Fruit fly (Drosophila melanogaster) whole organism, embryonic: ENCODE measurements around the gene corto.

Experiments
- Bgb ChIP-seq: fragments of 200-800 bp; sonication (Bioruptor generic); IDR thresholded peaks from 2 replicates; pipeline ENCODE4 v1.3.6; 2022; ENCODE audit warnings: missing biosample characterization, missing genetic modification characterization; ENCODE audit not compliant: partially characterized antibody
- CG10366 ChIP-seq: fragments of 200-800 bp; sonication (Bioruptor generic); IDR thresholded peaks from 2 replicates; pipeline ENCODE4 v1.3.6; 2022; ENCODE audit warnings: missing biosample characterization, missing genetic modification characterization
- CG10654 ChIP-seq: fragments of 200-800 bp; sonication (Bioruptor generic); optimal IDR thresholded peaks from 2 replicates; lab custom pipeline; 2016; ENCODE audit warnings: missing biosample characterization, missing genetic modification characterization
- CG11456 ChIP-seq: fragments of 200-800 bp; sonication (Bioruptor generic); IDR thresholded peaks from 3 replicates; pipeline ENCODE4 v1.3.6; 2022; ENCODE audit warnings: missing biosample characterization, missing genetic modification characterization
- CG13775 ChIP-seq: fragments of 200-800 bp; sonication (Bioruptor generic); optimal IDR thresholded peaks from 3 replicates; lab custom pipeline; 2017; ENCODE audit warnings: missing biosample characterization, mild to moderate bottlenecking, missing genetic modification characterization
- CG14050 ChIP-seq: fragments of 200-800 bp; sonication (Bioruptor generic); IDR thresholded peaks from 3 replicates; pipeline ENCODE4 v1.3.6; 2022; ENCODE audit warnings: missing biosample characterization, missing genetic modification characterization
- CG14441 ChIP-seq: fragments of 200-800 bp; sonication (Bioruptor generic); IDR thresholded peaks from 2 replicates; pipeline ENCODE4 v1.3.6; 2022; ENCODE audit warnings: missing biosample characterization, missing genetic modification characterization
- CG14710 ChIP-seq: fragments of 200-800 bp; sonication (Bioruptor generic); optimal IDR thresholded peaks from 3 replicates; lab custom pipeline; 2019; ENCODE audit warnings: missing biosample characterization, mild to moderate bottlenecking, missing genetic modification characterization, moderate library complexity
- CG15696 ChIP-seq: fragments of 200-800 bp; sonication (Bioruptor generic); optimal IDR thresholded peaks from 2 replicates; lab custom pipeline; 2019; ENCODE audit warnings: missing biosample characterization, mild to moderate bottlenecking, missing genetic modification characterization, moderate library complexity
- CG1603 ChIP-seq: fragments of 200-800 bp; sonication (Bioruptor generic); optimal IDR thresholded peaks from 2 replicates; lab custom pipeline; 2019; ENCODE audit warnings: missing biosample characterization, mild to moderate bottlenecking, missing genetic modification characterization, moderate library complexity
- CG17568 ChIP-seq: fragments of 200-800 bp; sonication (Bioruptor generic); optimal IDR thresholded peaks from 2 replicates; lab custom pipeline; 2018; ENCODE audit warnings: missing biosample characterization, mild to moderate bottlenecking, missing genetic modification characterization, moderate library complexity
- CG18476 ChIP-seq: fragments of 200-800 bp; sonication (Bioruptor generic); optimal IDR thresholded peaks from 2 replicates; lab custom pipeline; 2016; ENCODE audit warnings: missing biosample characterization, mild to moderate bottlenecking, missing genetic modification characterization
- CG2120 ChIP-seq: fragments of 200-800 bp; sonication (Bioruptor generic); optimal IDR thresholded peaks from 3 replicates; lab custom pipeline; 2016; ENCODE audit warnings: missing biosample characterization, missing genetic modification characterization
- CG30431 ChIP-seq: fragments of 200-800 bp; sonication (Bioruptor generic); optimal IDR thresholded peaks from 2 replicates; lab custom pipeline; 2017; ENCODE audit warnings: missing biosample characterization, missing genetic modification characterization
- CG31365 ChIP-seq: fragments of 200-800 bp; sonication (Bioruptor generic); optimal IDR thresholded peaks from 2 replicates; lab custom pipeline; 2018; ENCODE audit warnings: missing biosample characterization, mild to moderate bottlenecking, missing genetic modification characterization
- CG3726 ChIP-seq: fragments of 200-800 bp; sonication (Bioruptor generic); IDR thresholded peaks from 3 replicates; pipeline ENCODE4, ENCODE4 v1.3.6; 2022; ENCODE audit warnings: missing biosample characterization, missing genetic modification characterization
- CG5245 ChIP-seq: fragments of 200-800 bp; sonication (Bioruptor generic); optimal IDR thresholded peaks from 3 replicates; lab custom pipeline; 2016; ENCODE audit warnings: missing biosample characterization, missing genetic modification characterization
- CG8388 ChIP-seq: fragments of 200-800 bp; sonication (Bioruptor generic); optimal IDR thresholded peaks from 2 replicates; lab custom pipeline; 2019; ENCODE audit warnings: missing biosample characterization, mild to moderate bottlenecking, missing genetic modification characterization, moderate library complexity
- CG8765 ChIP-seq: fragments of 200-800 bp; sonication (Bioruptor generic); IDR thresholded peaks from 2 replicates; pipeline ENCODE4 v1.3.6; 2022; ENCODE audit warnings: missing biosample characterization, missing genetic modification characterization
- Dad ChIP-seq: fragments of 200-800 bp; sonication (Bioruptor generic); optimal IDR thresholded peaks from 3 replicates; lab custom pipeline; 2016; ENCODE audit warnings: missing biosample characterization, missing genetic modification characterization
- Elba2 ChIP-seq: fragments of 200-800 bp; sonication (Bioruptor generic); optimal IDR thresholded peaks from 3 replicates; lab custom pipeline; 2016; ENCODE audit warnings: missing biosample characterization, missing genetic modification characterization
- GATAe ChIP-seq: fragments of 200-800 bp; sonication (Bioruptor generic); conservative IDR thresholded peaks from 2 replicates; pipeline ENCODE4 v1.3.6; 2022; ENCODE audit warnings: missing biosample characterization, missing genetic modification characterization
- H2.0 ChIP-seq: fragments of 200-800 bp; sonication (Bioruptor generic); IDR thresholded peaks from 2 replicates; pipeline ENCODE4 v1.3.6; 2022; ENCODE audit warnings: missing biosample characterization, missing genetic modification characterization
- Hmx ChIP-seq: fragments of 200-800 bp; sonication (Bioruptor generic); optimal IDR thresholded peaks from 2 replicates; lab custom pipeline; 2016; ENCODE audit warnings: missing biosample characterization, missing genetic modification characterization
- MESR4 ChIP-seq: fragments of 200-800 bp; sonication (Bioruptor generic); optimal IDR thresholded peaks from 2 replicates; lab custom pipeline; 2018; ENCODE audit warnings: missing biosample characterization, mild to moderate bottlenecking, missing genetic modification characterization, moderate library complexity
- Max ChIP-seq: fragments of 200-800 bp; sonication (Bioruptor generic); optimal IDR thresholded peaks from 2 replicates; lab custom pipeline; 2016; ENCODE audit warnings: missing biosample characterization, mild to moderate bottlenecking, missing genetic modification characterization
- Meics ChIP-seq: fragments of 200-800 bp; sonication (Bioruptor generic); optimal IDR thresholded peaks from 2 replicates; lab custom pipeline; 2017; ENCODE audit warnings: missing biosample characterization, mild to moderate bottlenecking, missing genetic modification characterization
- NFAT ChIP-seq: fragments of 200-800 bp; sonication (Bioruptor generic); IDR thresholded peaks from 2 replicates; pipeline ENCODE4 v1.3.6; 2022; ENCODE audit warnings: missing biosample characterization, missing genetic modification characterization
- NfI ChIP-seq: fragments of 200-800 bp; sonication (Bioruptor generic); optimal IDR thresholded peaks from 3 replicates; lab custom pipeline; 2018; ENCODE audit warnings: missing biosample characterization, mild to moderate bottlenecking, missing genetic modification characterization, moderate library complexity
- Oli ChIP-seq: fragments of 200-800 bp; sonication (Bioruptor generic); optimal IDR thresholded peaks from 2 replicates; lab custom pipeline; 2018; ENCODE audit warnings: missing biosample characterization, mild to moderate bottlenecking, missing genetic modification characterization, moderate library complexity
- Sox102F ChIP-seq: fragments of 200-800 bp; sonication (Bioruptor generic); optimal IDR thresholded peaks from 2 replicates; lab custom pipeline; 2018; ENCODE audit warnings: missing biosample characterization, mild to moderate bottlenecking, missing genetic modification characterization, moderate library complexity
- Sry-β ChIP-seq: fragments of 200-800 bp; sonication (Bioruptor generic); optimal IDR thresholded peaks from 2 replicates; lab custom pipeline; 2018; ENCODE audit warnings: missing biosample characterization, mild to moderate bottlenecking, missing genetic modification characterization, moderate library complexity
- Sry-δ ChIP-seq: fragments of 200-800 bp; sonication (Bioruptor generic); optimal IDR thresholded peaks from 2 replicates; lab custom pipeline; 2016; ENCODE audit warnings: missing biosample characterization, missing genetic modification characterization
- Trl ChIP-seq, 3 experiments: fragments of >200 bp in 2 of 3; fragments of 200-800 bp in 1 of 3; sonication (Bioruptor generic) in 1 of 3; optimal IDR thresholded peaks; 2 replicates in 1 of 3; 3 replicates in 2 of 3; lab custom pipeline; 2016 to 2017; ENCODE audit warnings: missing biosample characterization in 1 of 3, missing genetic modification characterization in 1 of 3
- ato ChIP-seq: fragments of 200-800 bp; sonication (Bioruptor generic); IDR thresholded peaks from 2 replicates; pipeline ENCODE4 v1.3.6; 2022; ENCODE audit warnings: missing biosample characterization, missing genetic modification characterization; ENCODE audit not compliant: partially characterized antibody
- fru ChIP-seq: fragments of >200 bp; optimal IDR thresholded peaks from 2 replicates; lab custom pipeline; 2017
- gcm2 ChIP-seq: fragments of 200-800 bp; sonication (Bioruptor generic); optimal IDR thresholded peaks from 2 replicates; lab custom pipeline; 2016; ENCODE audit warnings: missing biosample characterization, missing genetic modification characterization
- gfzf ChIP-seq: fragments of 200-800 bp; sonication (Bioruptor generic); optimal IDR thresholded peaks from 2 replicates; lab custom pipeline; 2016; ENCODE audit warnings: missing biosample characterization, mild to moderate bottlenecking, missing genetic modification characterization, moderate library complexity
- grn ChIP-seq: fragments of 200-800 bp; sonication (Bioruptor generic); optimal IDR thresholded peaks from 3 replicates; lab custom pipeline; 2017; ENCODE audit warnings: missing biosample characterization, missing genetic modification characterization
- ind ChIP-seq: fragments of 200-800 bp; sonication (Bioruptor generic); optimal IDR thresholded peaks from 3 replicates; lab custom pipeline; 2016; ENCODE audit warnings: missing biosample characterization, missing genetic modification characterization
- kah ChIP-seq: fragments of 200-800 bp; sonication (Bioruptor generic); optimal IDR thresholded peaks from 2 replicates; lab custom pipeline; 2018; ENCODE audit warnings: missing biosample characterization, mild to moderate bottlenecking, missing genetic modification characterization
- maf-S ChIP-seq: fragments of 200-800 bp; sonication (Bioruptor generic); optimal IDR thresholded peaks from 2 replicates; lab custom pipeline; 2016; ENCODE audit warnings: missing biosample characterization, missing genetic modification characterization
- mld ChIP-seq: fragments of 200-800 bp; sonication (Bioruptor generic); IDR thresholded peaks from 3 replicates; pipeline ENCODE4 v1.3.6; 2022; ENCODE audit warnings: missing biosample characterization, missing genetic modification characterization; ENCODE audit not compliant: partially characterized antibody
- pan ChIP-seq, 4 experiments: fragments of >200 bp in 3 of 4; fragments of 200-800 bp in 1 of 4; sonication (Bioruptor generic) in 1 of 4; optimal IDR thresholded peaks in 3 of 4; IDR thresholded peaks in 1 of 4; 2 replicates each; pipeline versions ENCODE4 v1.3.6 to Lab custom; 2017 to 2022; ENCODE audit warnings: missing biosample characterization in 2 of 4, missing genetic modification characterization in 2 of 4, mixed read lengths in 1 of 4
- pho ChIP-seq: fragments of 200-800 bp; sonication (Bioruptor generic); optimal IDR thresholded peaks from 2 replicates; lab custom pipeline; 2016; ENCODE audit warnings: missing biosample characterization, missing genetic modification characterization
- salm ChIP-seq: fragments of 200-800 bp; sonication (Bioruptor generic); optimal IDR thresholded peaks from 2 replicates; lab custom pipeline; 2018; ENCODE audit warnings: missing biosample characterization, mild to moderate bottlenecking, missing genetic modification characterization
- sens ChIP-seq: fragments of 200-800 bp; sonication (Bioruptor generic); peaks from one replicate; lab custom pipeline; 2016; ENCODE audit warnings: missing biosample characterization, missing genetic modification characterization
- trem ChIP-seq: fragments of 200-800 bp; optimal IDR thresholded peaks from 3 replicates; lab custom pipeline; 2019; ENCODE audit warnings: missing biosample characterization, mild to moderate bottlenecking, missing genetic modification characterization, moderate library complexity
- wor ChIP-seq: fragments of 200-800 bp; sonication (Bioruptor generic); IDR thresholded peaks from 2 replicates; pipeline ENCODE4 v1.3.6; 2022; ENCODE audit warnings: missing biosample characterization, missing genetic modification characterization

The corto gene

DNA sequence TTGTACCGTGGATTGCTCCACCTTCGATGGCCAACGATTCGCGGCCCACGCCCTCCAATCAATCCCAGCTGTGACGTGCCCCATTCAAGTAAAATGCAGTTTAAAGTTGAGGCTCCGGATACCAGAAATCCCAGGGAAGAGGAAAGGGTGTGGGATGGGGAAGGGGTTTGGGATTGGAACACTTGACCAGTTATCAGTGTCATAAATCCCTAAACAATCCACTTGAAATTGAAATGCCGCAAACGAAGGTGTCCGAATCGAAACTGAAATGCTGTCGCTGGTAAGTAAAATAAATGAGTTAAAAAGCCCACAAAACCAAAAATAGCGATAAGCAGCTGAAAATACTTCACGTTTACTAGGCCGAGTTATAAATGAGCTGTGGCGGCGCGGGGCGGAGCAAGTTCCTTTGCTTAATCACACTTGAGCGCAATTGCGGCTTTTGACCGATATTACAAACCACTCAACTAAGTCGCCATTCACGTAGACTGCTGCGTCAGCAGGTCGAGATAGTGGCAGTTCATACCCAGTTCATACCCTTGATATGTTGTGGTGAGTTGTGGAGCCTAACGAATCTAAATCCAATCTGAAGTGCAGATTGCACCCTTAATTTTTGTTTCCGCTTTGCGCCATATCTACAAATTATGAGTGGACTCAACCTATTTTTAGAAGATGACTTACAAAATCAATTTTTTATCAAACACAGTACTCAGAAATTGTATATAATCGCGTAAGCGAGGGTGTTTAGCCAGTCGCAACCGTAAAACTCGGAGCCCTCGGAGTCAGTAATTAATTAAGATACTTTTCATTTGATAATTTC, 22.1 kb downstream of the corto start (continued):
- TF ChIP-seq pho (GFP tag; lab: Kevin White, UChicago): peak; percentile 8
- TF ChIP-seq ind (GFP tag; lab: Kevin White, UChicago): peak; percentile 44
- TF ChIP-seq CG11456 (GFP tag; lab: Robert Waterston, UW): no peak
- TF ChIP-seq Meics (GFP tag; lab: Kevin White, UChicago): peak; percentile 47
- TF ChIP-seq trem (tag; lab: Kevin White, UChicago): no peak
- TF ChIP-seq NFAT (GFP tag; lab: Robert Waterston, UW): no peak
- TF ChIP-seq CG13775 (GFP tag; lab: Kevin White, UChicago): peak; percentile 29
- TF ChIP-seq Dad (GFP tag; lab: Kevin White, UChicago): peak; percentile 24
- no peak for TF ChIP-seq CG17568 (GFP tag; lab: Kevin White, UChicago)
- peak; percentile 53 for TF ChIP-seq grn
- peak; percentile 30; the same call in 1 of the 2 replicates for TF ChIP-seq CG14441 (GFP tag; lab: Robert Waterston, UW)
- no peak for TF ChIP-seq mld
- TF ChIP-seq gfzf (GFP tag; lab: Kevin White, UChicago): no peak
- TF ChIP-seq Oli: peak; percentile 29
- TF ChIP-seq CG10366 (GFP tag; lab: Robert Waterston, UW): peak; percentile 19; the same call in 1 of the 2 replicates
- no peak for TF ChIP-seq kah (GFP tag; lab: Kevin White, UChicago)
- TF ChIP-seq maf-S (GFP tag; lab: Kevin White, UChicago): no peak
- TF ChIP-seq gcm2 (GFP tag; lab: Kevin White, UChicago): no peak
- TF ChIP-seq CG2120 (GFP tag; lab: Kevin White, UChicago): peak; percentile 71
- no peak for TF ChIP-seq CG3726 (GFP tag; lab: Robert Waterston, UW)
- TF ChIP-seq pan (optimal IDR thresholded peaks at IDR 0.05; lab: Kevin White, UChicago): no peak
- TF ChIP-seq pan (GFP tag; optimal IDR thresholded peaks at IDR 0.05 in 1 of 2, IDR thresholded peaks at IDR 0.05 in 1 of 2): peak in 1 of 2 experiments; percentile 11
- TF ChIP-seq CG5245: no peak
- no peak for TF ChIP-seq H2.0 (GFP tag; lab: Robert Waterston, UW)
- no peak for TF ChIP-seq fru (lab: Kevin White, UChicago)
- TF ChIP-seq Max (GFP tag; lab: Kevin White, UChicago): peak; percentile 16
- no peak for TF ChIP-seq wor (GFP tag; lab: Robert Waterston, UW)
- TF ChIP-seq sens: peak; percentile 66
- TF ChIP-seq Bgb (GFP tag; lab: Robert Waterston, UW): 0 out of 2 replicates have a peak, but pooled peaks have one; percentile 5
- peak; percentile 40 for TF ChIP-seq Sox102F (GFP tag; lab: Kevin White, UChicago)
- no peak; the same call in 2 of the 3 replicates for TF ChIP-seq CG14050 (GFP tag; lab: Robert Waterston, UW)
- TF ChIP-seq Sry-β: no peak
- TF ChIP-seq Trl (optimal IDR thresholded peaks at IDR 0.05; lab: Kevin White, UChicago): no peak
- TF ChIP-seq Trl (GFP tag; optimal IDR thresholded peaks at IDR 0.05; lab: Kevin White, UChicago): no peak
- TF ChIP-seq Sry-δ (GFP tag; lab: Kevin White, UChicago): no peak
- no peak for TF ChIP-seq CG18476 (GFP tag; lab: Kevin White, UChicago)
- no peak for TF ChIP-seq CG15696
- TF ChIP-seq CG10654 (GFP tag; lab: Kevin White, UChicago): no peak
- no peak for TF ChIP-seq CG30431 (GFP tag; lab: Kevin White, UChicago)
- TF ChIP-seq CG8765: no peak
- TF ChIP-seq CG1603: peak; percentile 46
- TF ChIP-seq ato (GFP tag; lab: Robert Waterston, UW): no peak
- TF ChIP-seq CG8388 (GFP tag; lab: Kevin White, UChicago): peak; percentile 13
- TF ChIP-seq CG31365 (tag; lab: Kevin White, UChicago): no peak
- TF ChIP-seq NfI: peak; percentile 13
- TF ChIP-seq Elba2 (GFP tag; lab: Kevin White, UChicago): no peak
- no peak for TF ChIP-seq CG14710 (tag; lab: Kevin White, UChicago)
- TF ChIP-seq GATAe (GFP tag; lab: Robert Waterston, UW): peak; percentile 54
- TF ChIP-seq MESR4 (GFP tag; lab: Kevin White, UChicago): no peak
- TF ChIP-seq salm (tag; lab: Kevin White, UChicago): no peak
- no peak for TF ChIP-seq Hmx (GFP tag; lab: Kevin White, UChicago)
